Worm (Caenorhabditis elegans) whole organism, L2 larva: ENCODE measurements around the gene nimk-1.

Experiments used
- C34F6.9 ChIP-seq: fragments of 150-350 bp; optimal IDR thresholded peaks from 2 replicates; lab custom pipeline; 2014; ENCODE audit warnings: missing biosample characterization, missing genetic modification characterization
- R02D3.7 ChIP-seq: fragments of 150-350 bp; optimal IDR thresholded peaks from 2 replicates; lab custom pipeline; 2014; ENCODE audit warnings: missing biosample characterization, missing genetic modification characterization
- Y55F3AM.14 ChIP-seq: fragments of 200-800 bp; sonication (Bioruptor generic); optimal IDR thresholded peaks from 2 replicates; lab custom pipeline; 2018; ENCODE audit warnings: mild to moderate bottlenecking, missing genetic modification characterization, missing compliant biosample characterization
- ZK546.5 ChIP-seq: sonication (generic microtip); optimal IDR thresholded peaks from 2 replicates; lab custom pipeline; 2017; ENCODE audit warnings: missing biosample characterization, missing genetic modification characterization
- alr-1 ChIP-seq: fragments of 150-350 bp; optimal IDR thresholded peaks from 2 replicates; lab custom pipeline; 2014; ENCODE audit warnings: missing biosample characterization, missing genetic modification characterization
- aly-2 ChIP-seq: fragments of 150-350 bp; optimal IDR thresholded peaks from 2 replicates; lab custom pipeline; 2014; ENCODE audit warnings: missing biosample characterization, missing genetic modification characterization
- ama-1 ChIP-seq: fragments of 150-350 bp; optimal IDR thresholded peaks from 2 replicates; lab custom pipeline; 2018; ENCODE audit warnings: inconsistent platforms
- ceh-16 ChIP-seq: fragments of 150-350 bp; optimal IDR thresholded peaks from 2 replicates; lab custom pipeline; 2014; ENCODE audit warnings: missing biosample characterization, missing genetic modification characterization
- crh-2 ChIP-seq: sonication (generic microtip); optimal IDR thresholded peaks from 2 replicates; lab custom pipeline; 2017; ENCODE audit warnings: missing biosample characterization, missing genetic modification characterization
- dmd-4 ChIP-seq: sonication (generic microtip); optimal IDR thresholded peaks from 2 replicates; lab custom pipeline; 2017; ENCODE audit warnings: missing biosample characterization, missing genetic modification characterization
- elt-1 ChIP-seq: fragments of 150-350 bp; optimal IDR thresholded peaks from 2 replicates; lab custom pipeline; 2014; ENCODE audit warnings: missing biosample characterization, missing genetic modification characterization
- elt-3 ChIP-seq: sonication (generic microtip); optimal IDR thresholded peaks from 2 replicates; lab custom pipeline; 2017; ENCODE audit warnings: missing biosample characterization, missing genetic modification characterization
- fos-1 ChIP-seq: fragments of 150-350 bp; optimal IDR thresholded peaks from 2 replicates; lab custom pipeline; 2014; ENCODE audit warnings: missing biosample characterization, missing genetic modification characterization
- gmeb-1 ChIP-seq: fragments of 150-350 bp; optimal IDR thresholded peaks from 2 replicates; lab custom pipeline; 2014; ENCODE audit warnings: missing biosample characterization, missing genetic modification characterization
- lin-13 ChIP-seq: fragments of 150-350 bp; optimal IDR thresholded peaks from 2 replicates; lab custom pipeline; 2014; ENCODE audit warnings: missing biosample characterization, missing genetic modification reagents, missing genetic modification characterization
- lin-39 ChIP-seq: fragments of 150-350 bp; optimal IDR thresholded peaks from 2 replicates; lab custom pipeline; 2014; ENCODE audit warnings: missing biosample characterization, missing genetic modification reagents, missing genetic modification characterization
- lsy-2 ChIP-seq, 2 experiments: fragments of 150-350 bp in 1 of 2; sonication (generic microtip) in 1 of 2; optimal IDR thresholded peaks; 2 replicates each; lab custom pipeline; 2014 to 2017; ENCODE audit warnings: missing biosample characterization in 2 of 2, missing genetic modification characterization in 2 of 2
- mab-5 ChIP-seq: fragments of 150-350 bp; optimal IDR thresholded peaks from 2 replicates; lab custom pipeline; 2014; ENCODE audit warnings: missing biosample characterization, missing genetic modification characterization
- mbf-1 ChIP-seq: sonication (generic microtip); optimal IDR thresholded peaks from 2 replicates; lab custom pipeline; 2017; ENCODE audit warnings: missing biosample characterization, missing genetic modification characterization
- mdl-1 ChIP-seq, 2 experiments: fragments of 150-350 bp in 1 of 2; sonication (generic microtip) in 1 of 2; optimal IDR thresholded peaks; 2 replicates each; lab custom pipeline; 2017; ENCODE audit warnings: missing biosample characterization in 2 of 2, missing genetic modification characterization in 2 of 2
- nhr-10 ChIP-seq: sonication (generic microtip); optimal IDR thresholded peaks from 2 replicates; lab custom pipeline; 2017; ENCODE audit warnings: missing biosample characterization, missing genetic modification characterization
- nhr-11 ChIP-seq: fragments of 150-350 bp; optimal IDR thresholded peaks from 2 replicates; lab custom pipeline; 2014; ENCODE audit warnings: missing biosample characterization, missing genetic modification characterization
- nhr-129 ChIP-seq: fragments of 150-350 bp; optimal IDR thresholded peaks from 2 replicates; lab custom pipeline; 2014; ENCODE audit warnings: missing biosample characterization, missing genetic modification characterization
- nhr-21 ChIP-seq: fragments of 150-350 bp; optimal IDR thresholded peaks from 2 replicates; lab custom pipeline; 2014; ENCODE audit warnings: missing biosample characterization, missing genetic modification characterization
- nhr-23 ChIP-seq: fragments of 150-350 bp; optimal IDR thresholded peaks from 2 replicates; lab custom pipeline; 2014; ENCODE audit warnings: missing biosample characterization, missing genetic modification reagents, missing genetic modification characterization
- nhr-237 ChIP-seq: fragments of 150-350 bp; optimal IDR thresholded peaks from 2 replicates; lab custom pipeline; 2014; ENCODE audit warnings: missing biosample characterization, missing genetic modification characterization
- nhr-25 ChIP-seq: fragments of 150-350 bp; sonication (generic microtip); optimal IDR thresholded peaks from 3 replicates; lab custom pipeline; 2014; ENCODE audit warnings: missing biosample characterization, missing genetic modification characterization
- nhr-6 ChIP-seq: fragments of 150-350 bp; optimal IDR thresholded peaks from 2 replicates; lab custom pipeline; 2014; ENCODE audit warnings: missing biosample characterization, missing genetic modification characterization
- peb-1 ChIP-seq: fragments of 150-350 bp; optimal IDR thresholded peaks from 2 replicates; lab custom pipeline; 2014; ENCODE audit warnings: missing biosample characterization, missing genetic modification characterization
- sma-3 ChIP-seq: sonication (generic microtip); optimal IDR thresholded peaks from 2 replicates; lab custom pipeline; 2016; ENCODE audit warnings: missing genetic modification reagents, missing genetic modification characterization, missing compliant biosample characterization
- sma-9 ChIP-seq, 2 experiments: fragments of 150-350 bp in 1 of 2; sonication (generic microtip) in 1 of 2; optimal IDR thresholded peaks; 2 replicates each; lab custom pipeline; 2014 to 2016; ENCODE audit warnings: missing genetic modification characterization in 2 of 2, mild to moderate bottlenecking in 1 of 2, missing biosample characterization in 1 of 2, missing compliant biosample characterization in 1 of 2, missing genetic modification reagents in 1 of 2, moderate library complexity in 1 of 2
- snpc-4 ChIP-seq: fragments of 150-350 bp; optimal IDR thresholded peaks from 2 replicates; lab custom pipeline; 2014; ENCODE audit warnings: missing biosample characterization, missing genetic modification characterization
- unc-39 ChIP-seq: fragments of 150-350 bp; optimal IDR thresholded peaks from 2 replicates; lab custom pipeline; 2014; ENCODE audit warnings: missing biosample characterization, missing genetic modification characterization
- unc-55 ChIP-seq: fragments of 150-350 bp; sonication (generic microtip); optimal IDR thresholded peaks from 3 replicates; lab custom pipeline; 2014; ENCODE audit warnings: missing biosample characterization, missing genetic modification reagents, missing genetic modification characterization
- unc-62 ChIP-seq: fragments of 150-350 bp; optimal IDR thresholded peaks from 2 replicates; lab custom pipeline; 2014; ENCODE audit warnings: missing biosample characterization, missing genetic modification reagents, missing genetic modification characterization
- zag-1 ChIP-seq: fragments of 150-350 bp; optimal IDR thresholded peaks from 2 replicates; lab custom pipeline; 2014; ENCODE audit warnings: missing biosample characterization, missing genetic modification characterization
- ztf-11 ChIP-seq: sonication (generic microtip); optimal IDR thresholded peaks from 2 replicates; lab custom pipeline; 2017; ENCODE audit warnings: missing biosample characterization, missing genetic modification characterization
- ztf-4 ChIP-seq: fragments of 150-350 bp; optimal IDR thresholded peaks from 2 replicates; lab custom pipeline; 2014; ENCODE audit warnings: missing biosample characterization, missing genetic modification characterization

The nimk-1 gene

ce11 chrII:12546413-12546812 is 10.9 kb downstream of the nimk-1 start, which contains the start of the genes F49C5.5 and F49C5.10:
TSS of gene F49C5.5 (minus strand) at chrII:12546513.
TSS of gene F49C5.10 (plus strand) at chrII:12546756.
- TF ChIP-seq nhr-6 (tag; lab: Kevin White, UChicago) (no peak), zag-1 (tag; lab: Kevin White, UChicago) (no peak), nhr-129 (tag; lab: Kevin White, UChicago) (no peak), alr-1 (tag; lab: Kevin White, UChicago) (no peak), lin-39 (no peak), nhr-10 (no peak), ama-1 (lab: Kevin White, UChicago) (no peak), ztf-11 (tag; lab: Kevin White, UChicago) (no peak), Y55F3AM.14 (GFP tag; lab: Kevin White, UChicago) (no peak), sma-3 (GFP tag; lab: Kevin White, UChicago) (no peak), unc-62 (GFP tag; lab: Kevin White, UChicago) (no peak), lsy-2 (tag; optimal IDR thresholded peaks at IDR 0.05; lab: Kevin White, UChicago) (no peak), elt-1 (tag; lab: Kevin White, UChicago) (no peak), peb-1 (tag; lab: Kevin White, UChicago) (no peak), gmeb-1 (tag; lab: Kevin White, UChicago) (no peak), nhr-23 (tag; lab: Kevin White, UChicago) (no peak), mbf-1 (no peak), unc-55 (no peak), elt-3 (tag; lab: Kevin White, UChicago) (no peak), C34F6.9 (tag; lab: Kevin White, UChicago) (no peak)

ce11 chrII:12547547-12547946 is 12.0 kb downstream of the nimk-1 start, which contains the start of gene F49C5.16:
TSS of gene F49C5.16 (plus strand) at chrII:12547847.
- TF ChIP-seq nhr-237 (tag; lab: Kevin White, UChicago) (no peak), aly-2 (tag; lab: Kevin White, UChicago) (no peak), nhr-21 (tag; lab: Kevin White, UChicago) (no peak), lin-13 (no peak), unc-55 (no peak), mdl-1 (tag; optimal IDR thresholded peaks at IDR 0.05; lab: Kevin White, UChicago) (no peak), ZK546.5 (tag; lab: Kevin White, UChicago) (no peak), lsy-2 (tag; optimal IDR thresholded peaks at IDR 0.05; lab: Kevin White, UChicago) (no peak), nhr-23 (tag; lab: Kevin White, UChicago) (no peak), dmd-4 (tag; lab: Kevin White, UChicago) (no peak), ztf-4 (tag; lab: Kevin White, UChicago) (no peak), mab-5 (no peak), C34F6.9 (tag; lab: Kevin White, UChicago) (no peak), zag-1 (tag; lab: Kevin White, UChicago) (no peak), fos-1 (no peak)

ce11 chrII:12549613-12550012 is 14.1 kb downstream of the nimk-1 start:
- no peak for TF ChIP-seq C34F6.9 (tag; lab: Kevin White, UChicago)

ce11 chrII:12550940-12551339 is 15.4 kb downstream of the nimk-1 start:
- no peak for TF ChIP-seq nhr-25 (tag; lab: Kevin White, UChicago)
- TF ChIP-seq ceh-16 (tag; lab: Kevin White, UChicago) = no peak
- no peak for TF ChIP-seq C34F6.9 (tag; lab: Kevin White, UChicago)
- no peak for TF ChIP-seq unc-39 (tag; lab: Kevin White, UChicago)
- no peak for TF ChIP-seq crh-2 (tag; lab: Kevin White, UChicago)
- no peak for TF ChIP-seq R02D3.7 (tag; lab: Kevin White, UChicago)
- TF ChIP-seq sma-9 (GFP tag; optimal IDR thresholded peaks at IDR 0.05; lab: Kevin White, UChicago) = no peak
- no peak for TF ChIP-seq sma-9 (tag; optimal IDR thresholded peaks at IDR 0.05; lab: Kevin White, UChicago)
- TF ChIP-seq elt-1 (tag; lab: Kevin White, UChicago) = no peak
- no peak for TF ChIP-seq lin-13
- TF ChIP-seq mbf-1 = no peak
- TF ChIP-seq nhr-11 (tag; lab: Kevin White, UChicago) = no peak
- no peak for TF ChIP-seq fos-1
- no peak for TF ChIP-seq unc-62 (GFP tag; lab: Kevin White, UChicago)
- no peak for TF ChIP-seq nhr-10
- TF ChIP-seq snpc-4 (tag; lab: Kevin White, UChicago) = no peak
- no peak for TF ChIP-seq ztf-4 (tag; lab: Kevin White, UChicago)
